Fruit fly (Drosophila melanogaster) whole organism, embryonic: ENCODE measurements around the gene CG32452.
A peak's percentile ranks its signal among the peaks of the same experiment; 100 is the strongest.

Experiments used
- BEAF-32 ChIP-seq: fragments of 200-800 bp; sonication (Bioruptor generic); optimal IDR thresholded peaks from 3 replicates; lab custom pipeline; 2017; ENCODE audit warnings: missing biosample characterization, missing genetic modification characterization, mild to moderate bottlenecking, moderate library complexity, missing genetic modification reagents
- Bgb ChIP-seq: fragments of 200-800 bp; sonication (Bioruptor generic); IDR thresholded peaks from 2 replicates; pipeline ENCODE4 v1.3.6; 2022; ENCODE audit warnings: missing biosample characterization, missing genetic modification characterization; ENCODE audit not compliant: partially characterized antibody
- CG11085 ChIP-seq: fragments of 200-800 bp; sonication (Bioruptor generic); IDR thresholded peaks from 2 replicates; pipeline ENCODE4 v1.3.6; 2022; ENCODE audit warnings: missing biosample characterization, missing genetic modification characterization
- CG11456 ChIP-seq: fragments of 200-800 bp; sonication (Bioruptor generic); IDR thresholded peaks from 3 replicates; pipeline ENCODE4 v1.3.6; 2022; ENCODE audit warnings: missing biosample characterization, missing genetic modification characterization
- CG11723 ChIP-seq: fragments of 200-800 bp; sonication (Bioruptor generic); optimal IDR thresholded peaks from 2 replicates; lab custom pipeline; 2017; ENCODE audit warnings: missing biosample characterization, mild to moderate bottlenecking, missing genetic modification characterization
- CG12769 ChIP-seq: fragments of 200-800 bp; sonication (Bioruptor generic); optimal IDR thresholded peaks from 2 replicates; lab custom pipeline; 2019; ENCODE audit warnings: missing biosample characterization, mild to moderate bottlenecking, missing genetic modification characterization, moderate library complexity
- CG14965 ChIP-seq: fragments of 200-800 bp; sonication (Bioruptor generic); optimal IDR thresholded peaks from 2 replicates; lab custom pipeline; 2016; ENCODE audit warnings: missing biosample characterization, missing genetic modification characterization, borderline replicate concordance
- CG15479 ChIP-seq: fragments of 200-800 bp; sonication (Bioruptor generic); optimal IDR thresholded peaks from 3 replicates; lab custom pipeline; 2019; ENCODE audit warnings: missing biosample characterization, mild to moderate bottlenecking, missing genetic modification characterization, moderate library complexity
- CG17328 ChIP-seq: fragments of 200-800 bp; sonication (Bioruptor generic); IDR thresholded peaks from 2 replicates; pipeline ENCODE4 v1.3.6; 2022; ENCODE audit warnings: missing biosample characterization, missing genetic modification characterization
- CG18599 ChIP-seq: fragments of 200-800 bp; sonication (Bioruptor generic); optimal IDR thresholded peaks from 3 replicates; lab custom pipeline; 2017; ENCODE audit warnings: missing biosample characterization, missing genetic modification characterization, mild to moderate bottlenecking, moderate library complexity, missing genetic modification reagents
- CG31365 ChIP-seq: fragments of 200-800 bp; sonication (Bioruptor generic); optimal IDR thresholded peaks from 2 replicates; lab custom pipeline; 2018; ENCODE audit warnings: missing biosample characterization, mild to moderate bottlenecking, missing genetic modification characterization
- CG34224 ChIP-seq: fragments of 200-800 bp; sonication (Bioruptor generic); IDR thresholded peaks from 3 replicates; pipeline ENCODE4 v1.3.6; 2022; ENCODE audit warnings: missing biosample characterization, missing genetic modification characterization; ENCODE audit not compliant: partially characterized antibody
- CG34376 ChIP-seq: fragments of 200-800 bp; sonication (Bioruptor generic); optimal IDR thresholded peaks from 2 replicates; lab custom pipeline; 2018; ENCODE audit warnings: missing biosample characterization, mild to moderate bottlenecking, missing genetic modification characterization
- CG4424 ChIP-seq: fragments of 200-800 bp; sonication (Bioruptor generic); optimal IDR thresholded peaks from 3 replicates; lab custom pipeline; 2016; ENCODE audit warnings: missing biosample characterization, missing genetic modification characterization
- CG5953 ChIP-seq: fragments of 200-800 bp; sonication (Bioruptor generic); IDR thresholded peaks from 2 replicates; pipeline ENCODE4 v1.3.6; 2022; ENCODE audit warnings: missing biosample characterization, missing genetic modification characterization
- CG8924 ChIP-seq: fragments of 200-800 bp; optimal IDR thresholded peaks from 3 replicates; lab custom pipeline; 2019; ENCODE audit warnings: missing biosample characterization, mild to moderate bottlenecking, missing genetic modification characterization, moderate library complexity
- CG9932 ChIP-seq: fragments of 200-800 bp; sonication (Bioruptor generic); IDR thresholded peaks from 2 replicates; pipeline ENCODE4 v1.3.6; 2022; ENCODE audit warnings: missing biosample characterization, missing genetic modification characterization
- CkIIα-i1 ChIP-seq: fragments of 200-800 bp; sonication (Bioruptor generic); IDR thresholded peaks from 2 replicates; pipeline ENCODE4 v1.3.6; 2022; ENCODE audit warnings: missing biosample characterization, missing genetic modification characterization
- Dip2 ChIP-seq: fragments of 200-800 bp; sonication (Bioruptor generic); IDR thresholded peaks from 2 replicates; pipeline ENCODE4 v1.3.6; 2022; ENCODE audit warnings: missing biosample characterization, missing genetic modification characterization
- Dp ChIP-seq: fragments of 200-800 bp; sonication (Bioruptor generic); optimal IDR thresholded peaks from 2 replicates; lab custom pipeline; 2018; ENCODE audit warnings: missing biosample characterization, mild to moderate bottlenecking, missing genetic modification characterization, moderate library complexity
- GATAe ChIP-seq: fragments of 200-800 bp; sonication (Bioruptor generic); conservative IDR thresholded peaks from 2 replicates; pipeline ENCODE4 v1.3.6; 2022; ENCODE audit warnings: missing biosample characterization, missing genetic modification characterization
- H15 ChIP-seq: fragments of 200-800 bp; sonication (Bioruptor generic); IDR thresholded peaks from 3 replicates; pipeline ENCODE4 v1.3.6; 2022; ENCODE audit warnings: missing biosample characterization, missing genetic modification characterization
- Hmr ChIP-seq: fragments of 200-800 bp; sonication (Bioruptor generic); optimal IDR thresholded peaks from 3 replicates; lab custom pipeline; 2017; ENCODE audit warnings: mild to moderate bottlenecking, missing biosample characterization, missing genetic modification reagents, missing genetic modification characterization
- Hr51 ChIP-seq, 2 experiments: fragments of 200-800 bp; sonication (Bioruptor generic); optimal IDR thresholded peaks; 2 replicates in 1 of 2; 3 replicates in 1 of 2; lab custom pipeline; 2016 to 2018; ENCODE audit warnings: missing biosample characterization in 2 of 2, missing genetic modification characterization in 2 of 2, mild to moderate bottlenecking in 1 of 2, moderate library complexity in 1 of 2
- Kr ChIP-seq: fragments of 200-800 bp; sonication (Bioruptor generic); optimal IDR thresholded peaks from 2 replicates; lab custom pipeline; 2017; ENCODE audit warnings: missing biosample characterization, mild to moderate bottlenecking, missing genetic modification characterization
- Med ChIP-seq: fragments of 200-800 bp; sonication (Bioruptor generic); peaks from one replicate; lab custom pipeline; 2016; ENCODE audit warnings: missing biosample characterization, missing genetic modification characterization, mild to moderate bottlenecking, inconsistent platforms, moderate library complexity
- Mrtf ChIP-seq: fragments of 200-800 bp; sonication (Bioruptor generic); IDR thresholded peaks from 3 replicates; pipeline ENCODE4 v1.3.6; 2022; ENCODE audit warnings: missing biosample characterization, missing genetic modification characterization
- Myb ChIP-seq: fragments of 200-800 bp; sonication (Bioruptor generic); optimal IDR thresholded peaks from 2 replicates; lab custom pipeline; 2016; ENCODE audit warnings: missing biosample characterization, missing genetic modification characterization
- Ravus ChIP-seq: fragments of 200-800 bp; sonication (Bioruptor generic); IDR thresholded peaks from 2 replicates; pipeline ENCODE4 v1.3.6; 2022; ENCODE audit warnings: missing biosample characterization, missing genetic modification characterization
- Side ChIP-seq: fragments of 200-800 bp; sonication (Bioruptor generic); optimal IDR thresholded peaks from 2 replicates; lab custom pipeline; 2016; ENCODE audit warnings: missing biosample characterization, missing genetic modification characterization
- Stat92E ChIP-seq, 3 experiments: fragments of >200 bp in 2 of 3; fragments of 200-800 bp in 1 of 3; sonication (Bioruptor generic) in 1 of 3; optimal IDR thresholded peaks; 2 replicates each; lab custom pipeline; 2017 to 2019; ENCODE audit warnings: missing biosample characterization in 3 of 3, missing genetic modification characterization in 3 of 3, mild to moderate bottlenecking in 1 of 3, moderate library complexity in 1 of 3
- Trl ChIP-seq, 3 experiments: fragments of >200 bp in 2 of 3; fragments of 200-800 bp in 1 of 3; sonication (Bioruptor generic) in 1 of 3; optimal IDR thresholded peaks; 2 replicates in 1 of 3; 3 replicates in 2 of 3; lab custom pipeline; 2016 to 2017; ENCODE audit warnings: missing biosample characterization in 1 of 3, missing genetic modification characterization in 1 of 3
- amos ChIP-seq: fragments of 200-800 bp; sonication (Bioruptor generic); IDR thresholded peaks from 2 replicates; pipeline ENCODE4 v1.3.6; 2022; ENCODE audit warnings: missing biosample characterization, missing genetic modification characterization; ENCODE audit not compliant: partially characterized antibody
- cg ChIP-seq: fragments of 200-800 bp; sonication (Bioruptor generic); optimal IDR thresholded peaks from 3 replicates; lab custom pipeline; 2019; ENCODE audit warnings: missing biosample characterization, mild to moderate bottlenecking, missing genetic modification characterization, moderate library complexity
- chinmo ChIP-seq: fragments of 200-800 bp; sonication (Bioruptor generic); IDR thresholded peaks from 4 replicates; pipeline ENCODE4 v1.3.6; 2022; ENCODE audit warnings: missing biosample characterization, missing genetic modification characterization; ENCODE audit not compliant: partially characterized antibody
- dm ChIP-seq: fragments of 200-800 bp; sonication (Bioruptor generic); optimal IDR thresholded peaks from 3 replicates; lab custom pipeline; 2016; ENCODE audit warnings: missing biosample characterization, missing genetic modification characterization
- eve ChIP-seq, 2 experiments: fragments of >200 bp; optimal IDR thresholded peaks; 2 replicates each; lab custom pipeline; 2017; ENCODE audit warnings: missing biosample characterization in 2 of 2, missing genetic modification characterization in 2 of 2
- exex ChIP-seq: fragments of 200-800 bp; sonication (Bioruptor generic); optimal IDR thresholded peaks from 4 replicates; lab custom pipeline; 2018; ENCODE audit warnings: missing biosample characterization, mild to moderate bottlenecking, missing genetic modification characterization, moderate library complexity
- gfzf ChIP-seq: fragments of 200-800 bp; sonication (Bioruptor generic); optimal IDR thresholded peaks from 2 replicates; lab custom pipeline; 2016; ENCODE audit warnings: missing biosample characterization, mild to moderate bottlenecking, missing genetic modification characterization, moderate library complexity
- grn ChIP-seq: fragments of 200-800 bp; sonication (Bioruptor generic); optimal IDR thresholded peaks from 3 replicates; lab custom pipeline; 2017; ENCODE audit warnings: missing biosample characterization, missing genetic modification characterization
- kni ChIP-seq: fragments of 200-800 bp; sonication (Bioruptor generic); optimal IDR thresholded peaks from 3 replicates; lab custom pipeline; 2017; ENCODE audit warnings: mild to moderate bottlenecking, missing biosample characterization, missing genetic modification reagents, missing genetic modification characterization
- lilli ChIP-seq: fragments of 200-800 bp; sonication (Bioruptor generic); optimal IDR thresholded peaks from 3 replicates; lab custom pipeline; 2016; ENCODE audit warnings: missing biosample characterization, missing genetic modification characterization
- nom ChIP-seq: fragments of 200-800 bp; sonication (Bioruptor generic); optimal IDR thresholded peaks from 2 replicates; lab custom pipeline; 2017; ENCODE audit warnings: missing biosample characterization, missing genetic modification characterization, mild to moderate bottlenecking, moderate library complexity, missing genetic modification reagents
- pzg ChIP-seq: fragments of 200-800 bp; sonication (Bioruptor generic); optimal IDR thresholded peaks from 3 replicates; lab custom pipeline; 2018; ENCODE audit warnings: missing biosample characterization, mild to moderate bottlenecking, missing genetic modification characterization, moderate library complexity
- sd ChIP-seq: fragments of 200-800 bp; sonication (Bioruptor generic); optimal IDR thresholded peaks from 3 replicates; lab custom pipeline; 2018; ENCODE audit warnings: missing biosample characterization, mild to moderate bottlenecking, missing genetic modification characterization, moderate library complexity
- stwl ChIP-seq: fragments of 200-800 bp; sonication (Bioruptor generic); optimal IDR thresholded peaks from 3 replicates; lab custom pipeline; 2018; ENCODE audit warnings: missing biosample characterization, mild to moderate bottlenecking, missing genetic modification characterization, moderate library complexity
- sug ChIP-seq: fragments of 200-800 bp; optimal IDR thresholded peaks from 2 replicates; lab custom pipeline; 2019; ENCODE audit warnings: missing biosample characterization, mild to moderate bottlenecking, missing genetic modification characterization, moderate library complexity
- twi ChIP-seq: fragments of 200-800 bp; optimal IDR thresholded peaks from 2 replicates; lab custom pipeline; 2019; ENCODE audit warnings: missing biosample characterization, mild to moderate bottlenecking, missing genetic modification characterization, moderate library complexity

Gene CG32452

DNA sequence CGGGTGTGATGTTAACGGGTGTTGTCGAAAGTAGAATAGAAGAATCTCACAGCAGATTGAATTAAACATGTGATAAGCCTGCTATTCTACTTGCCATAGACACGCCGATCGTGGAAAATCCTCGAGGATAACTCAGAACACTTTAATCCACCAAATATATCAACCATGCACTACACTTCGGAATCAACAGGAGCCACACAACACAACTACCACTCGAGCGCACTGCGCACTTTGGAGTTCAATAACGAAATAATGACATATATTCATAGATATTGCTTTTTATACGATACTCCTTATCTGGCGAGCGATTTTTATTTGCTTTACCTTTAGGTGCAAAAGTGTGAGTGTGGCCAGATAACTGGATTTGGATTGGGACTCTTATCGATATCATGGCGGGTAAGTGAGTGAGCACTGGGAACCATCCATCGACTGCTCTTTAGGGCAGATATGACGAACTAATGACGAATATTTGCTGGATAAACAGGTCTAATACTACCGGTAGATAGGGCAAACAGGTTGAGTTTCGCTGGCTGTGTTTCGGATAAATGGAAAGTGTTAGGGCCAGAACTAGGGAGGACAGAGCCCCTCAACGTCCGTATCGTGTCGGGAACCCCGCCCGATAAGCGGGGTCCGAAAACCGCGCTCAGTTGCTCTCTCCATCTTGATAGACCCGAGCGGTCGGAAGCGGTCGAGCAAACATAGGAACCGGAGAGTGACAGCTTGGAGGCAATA lies 48.1 kb upstream of the CG32452 start, which contains the start of gene Jhbp6:
Gene Jhbp6, plus strand, starts transcription at position 682 of the 732 bp plus-strand sequence.
- TF ChIP-seq Dp (GFP tag; lab: Kevin White, UChicago) (no peak), CG14965 (GFP tag; lab: Kevin White, UChicago) (no peak), CG12769 (tag; lab: Kevin White, UChicago) (peak; percentile 30), CG4424 (GFP tag; lab: Kevin White, UChicago) (no peak), CG18599 (GFP tag; lab: Kevin White, UChicago) (peak; percentile 10), Dip2 (GFP tag; lab: Robert Waterston, UW) (no peak), CG34224 (GFP tag; lab: Robert Waterston, UW) (no peak), H15 (GFP tag; lab: Robert Waterston, UW) (no peak), amos (0 out of 2 replicates have a peak, but pooled peaks have one; percentile 5), sug (tag; lab: Kevin White, UChicago) (peak; percentile 7), CG17328 (GFP tag; lab: Robert Waterston, UW) (no peak), CG8924 (tag; lab: Kevin White, UChicago) (no peak), Myb (no peak), Stat92E (GFP tag; optimal IDR thresholded peaks at IDR 0.05; lab: Kevin White, UChicago) (no peak), Trl (optimal IDR thresholded peaks at IDR 0.05; lab: Kevin White, UChicago) (peak in 1 of 2 experiments; percentile 9), Trl (GFP tag; optimal IDR thresholded peaks at IDR 0.05; lab: Kevin White, UChicago) (no peak), cg (GFP tag; lab: Kevin White, UChicago) (peak; percentile 10), GATAe (peak; percentile 77), CG11456 (GFP tag; lab: Robert Waterston, UW) (no peak), Ravus (no peak), BEAF-32 (GFP tag; lab: Kevin White, UChicago) (peak; percentile 11), kni (GFP tag; lab: Kevin White, UChicago) (peak; percentile 11), dm (GFP tag; lab: Kevin White, UChicago) (no peak), lilli (GFP tag; lab: Kevin White, UChicago) (peak; percentile 75), gfzf (GFP tag; lab: Kevin White, UChicago) (peak; percentile 23), exex (peak; percentile 19), nom (GFP tag; lab: Kevin White, UChicago) (no peak), CG11723 (GFP tag; lab: Kevin White, UChicago) (no peak), grn (peak; percentile 32), Side (GFP tag; lab: Kevin White, UChicago) (no peak), stwl (tag; lab: Kevin White, UChicago) (peak; percentile 36), CG15479 (GFP tag; lab: Kevin White, UChicago) (peak; percentile 54), Hmr (GFP tag; lab: Kevin White, UChicago) (peak; percentile 21), sd (tag; lab: Kevin White, UChicago) (no peak), eve (GFP tag; optimal IDR thresholded peaks at IDR 0.05; lab: Kevin White, UChicago) (peak in 1 of 2 experiments; percentile 56), Med (GFP tag; lab: Kevin White, UChicago) (peak; percentile 20), CG11085 (GFP tag; lab: Robert Waterston, UW) (no peak), Kr (GFP tag; lab: Kevin White, UChicago) (peak; percentile 2)

DNA sequence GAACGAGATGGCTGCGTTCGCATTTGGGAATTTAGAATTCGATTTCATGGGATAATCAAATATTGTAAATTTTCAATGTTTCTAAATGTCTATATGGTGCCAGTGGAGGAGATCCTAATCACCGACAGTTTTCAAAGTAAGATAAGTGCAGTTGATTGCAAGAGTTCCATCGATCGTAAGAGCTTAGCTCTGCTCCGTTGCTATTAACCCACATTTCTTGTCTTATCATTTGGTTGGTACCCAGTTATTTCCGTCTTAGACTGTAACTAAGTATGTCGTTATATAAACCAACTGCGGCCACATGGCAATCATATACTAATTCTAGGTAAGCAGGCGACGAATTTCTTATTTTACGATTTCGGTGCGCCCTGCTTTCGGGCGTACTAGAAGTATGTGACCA lies 47.4 kb upstream of the CG32452 start:
- TF ChIP-seq CG31365 (tag; lab: Kevin White, UChicago), result no peak
- peak; percentile 34 for TF ChIP-seq CG34376 (GFP tag; lab: Kevin White, UChicago)
- TF ChIP-seq pzg (GFP tag; lab: Kevin White, UChicago), result no peak
- peak; percentile 94 for TF ChIP-seq grn
- no peak for TF ChIP-seq Hr51 (GFP tag; optimal IDR thresholded peaks at IDR 0.05; lab: Kevin White, UChicago)
- TF ChIP-seq CkIIα-i1 (GFP tag; lab: Robert Waterston, UW), result no peak
- TF ChIP-seq Mrtf, result no peak
- 0 out of 4 replicates have a peak, but pooled peaks have one; percentile 19 for TF ChIP-seq chinmo
- peak; percentile 33 for TF ChIP-seq twi (tag; lab: Kevin White, UChicago)
- TF ChIP-seq Bgb (GFP tag; lab: Robert Waterston, UW), result no peak
- no peak for TF ChIP-seq CG9932 (GFP tag; lab: Robert Waterston, UW)
- TF ChIP-seq CG5953 (GFP tag; lab: Robert Waterston, UW), result no peak
- TF ChIP-seq CG18599 (GFP tag; lab: Kevin White, UChicago), result no peak
